Fruit fly (Drosophila melanogaster) whole organism, adult: ENCODE measurements around the gene yata.
A peak's percentile ranks its signal among the peaks of the same experiment; 100 is the strongest.

Experiments used
- CG11617 ChIP-seq: fragments of 200-800 bp; sonication (Bioruptor generic); optimal IDR thresholded peaks from 2 replicates; lab custom pipeline; 2017; ENCODE audit warnings: mild to moderate bottlenecking, missing biosample characterization, missing genetic modification reagents, missing genetic modification characterization
- CG12768 ChIP-seq: fragments of 200-800 bp; sonication (Bioruptor generic); optimal IDR thresholded peaks from 2 replicates; lab custom pipeline; 2017; ENCODE audit warnings: missing biosample characterization, missing genetic modification characterization, mild to moderate bottlenecking, moderate library complexity, missing genetic modification reagents
- CG14711 ChIP-seq: fragments of 200-800 bp; sonication (Bioruptor generic); optimal IDR thresholded peaks from 2 replicates; lab custom pipeline; 2018; ENCODE audit warnings: missing biosample characterization, mild to moderate bottlenecking, missing genetic modification characterization, moderate library complexity
- CG1620 ChIP-seq: fragments of 200-800 bp; sonication (Bioruptor generic); optimal IDR thresholded peaks from 2 replicates; lab custom pipeline; 2016; ENCODE audit warnings: missing biosample characterization, missing genetic modification characterization
- CG33017 ChIP-seq: fragments of 200-800 bp; sonication (Bioruptor generic); optimal IDR thresholded peaks from 2 replicates; lab custom pipeline; 2018; ENCODE audit warnings: missing biosample characterization, mild to moderate bottlenecking, missing genetic modification characterization, moderate library complexity
- CG5204 ChIP-seq: fragments of 200-800 bp; sonication (Bioruptor generic); optimal IDR thresholded peaks from 2 replicates; lab custom pipeline; 2016; ENCODE audit warnings: missing biosample characterization, missing genetic modification characterization
- CG7045 ChIP-seq: fragments of 200-800 bp; sonication (Bioruptor generic); optimal IDR thresholded peaks from 2 replicates; lab custom pipeline; 2017; ENCODE audit warnings: missing biosample characterization, mild to moderate bottlenecking, missing genetic modification characterization
- CG7101 ChIP-seq: fragments of 200-800 bp; sonication (Bioruptor generic); optimal IDR thresholded peaks from 2 replicates; lab custom pipeline; 2018; ENCODE audit warnings: missing biosample characterization, mild to moderate bottlenecking, missing genetic modification characterization, moderate library complexity
- Clk ChIP-seq: fragments of 200-800 bp; sonication (Bioruptor generic); optimal IDR thresholded peaks from 2 replicates; lab custom pipeline; 2017; ENCODE audit warnings: missing biosample characterization, missing genetic modification characterization
- Crg-1 ChIP-seq: fragments of 200-800 bp; sonication (Bioruptor generic); optimal IDR thresholded peaks from 2 replicates; lab custom pipeline; 2016; ENCODE audit warnings: missing biosample characterization, missing genetic modification characterization
- Hr96 ChIP-seq: fragments of 200-800 bp; sonication (Bioruptor generic); optimal IDR thresholded peaks from 2 replicates; lab custom pipeline; 2016; ENCODE audit warnings: missing biosample characterization, missing genetic modification characterization
- Mnt ChIP-seq: fragments of 200-800 bp; sonication (Bioruptor generic); optimal IDR thresholded peaks from 2 replicates; lab custom pipeline; 2016; ENCODE audit warnings: missing biosample characterization, mild to moderate bottlenecking, missing genetic modification characterization
- bab1 ChIP-seq: fragments of 200-800 bp; sonication (Bioruptor generic); optimal IDR thresholded peaks from 3 replicates; lab custom pipeline; 2019; ENCODE audit warnings: missing biosample characterization, mild to moderate bottlenecking, missing genetic modification characterization, moderate library complexity
- cic ChIP-seq: fragments of 200-800 bp; sonication (Bioruptor generic); optimal IDR thresholded peaks from 2 replicates; lab custom pipeline; 2017; ENCODE audit warnings: missing biosample characterization, mild to moderate bottlenecking, missing genetic modification characterization, moderate library complexity
- cnc ChIP-seq, 2 experiments: fragments of >200 bp; optimal IDR thresholded peaks; 2 replicates each; lab custom pipeline; 2017
- kay ChIP-seq: fragments of 200-800 bp; sonication (Bioruptor generic); peaks from one replicate; lab custom pipeline; 2016; ENCODE audit warnings: missing biosample characterization, missing genetic modification characterization, borderline replicate concordance
- ovo ChIP-seq: fragments of 200-800 bp; sonication (Bioruptor generic); optimal IDR thresholded peaks from 2 replicates; lab custom pipeline; 2016; ENCODE audit warnings: missing biosample characterization, missing genetic modification characterization
- pad ChIP-seq: fragments of 200-800 bp; sonication (Bioruptor generic); optimal IDR thresholded peaks from 3 replicates; lab custom pipeline; 2017; ENCODE audit warnings: missing biosample characterization, missing genetic modification characterization, mild to moderate bottlenecking, moderate library complexity, missing genetic modification reagents
- tj ChIP-seq: fragments of 200-800 bp; sonication (Bioruptor generic); optimal IDR thresholded peaks from 3 replicates; lab custom pipeline; 2017; ENCODE audit warnings: missing biosample characterization, mild to moderate bottlenecking, missing genetic modification characterization, moderate library complexity
- toe ChIP-seq: fragments of 200-800 bp; sonication (Bioruptor generic); optimal IDR thresholded peaks from 2 replicates; lab custom pipeline; 2016; ENCODE audit warnings: missing biosample characterization, missing genetic modification characterization

The yata gene

DNA sequence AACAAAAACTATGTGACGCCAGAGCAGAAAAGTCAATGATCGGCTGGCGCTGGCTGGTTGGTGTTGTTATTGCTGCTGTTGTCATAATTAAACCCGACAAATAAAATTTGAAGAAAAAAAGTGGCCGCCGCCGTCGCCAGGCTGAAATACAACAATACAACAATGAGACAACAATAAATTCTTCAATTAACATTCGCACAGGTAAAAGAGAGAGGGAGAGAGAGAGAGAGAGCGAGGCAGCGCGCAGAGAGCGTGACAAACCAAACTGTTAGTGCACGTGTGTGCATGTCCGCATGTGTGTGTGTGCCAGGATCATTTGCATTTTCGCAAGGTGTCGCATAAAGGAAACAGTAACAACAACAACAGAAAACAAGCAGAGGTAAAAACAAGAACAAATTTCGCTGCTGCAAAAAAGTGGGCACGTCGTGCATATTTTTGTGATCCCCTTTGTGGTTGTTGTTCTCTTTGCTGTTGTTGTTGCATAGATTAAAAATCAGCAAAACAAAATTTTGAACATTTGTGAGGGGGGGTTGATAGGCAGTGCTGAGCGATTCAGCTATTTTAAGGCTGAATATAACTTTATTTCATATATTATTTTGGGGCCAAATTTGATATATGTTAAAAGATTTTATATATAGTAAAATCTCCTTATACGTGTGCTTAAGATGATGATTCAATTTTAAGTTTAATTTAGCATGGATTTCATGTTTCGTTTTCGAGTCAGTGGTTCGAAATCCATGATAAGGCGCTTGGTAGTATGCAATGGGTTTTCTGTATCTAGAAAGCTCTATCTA, 15.4 kb downstream of the yata start:
- no peak for TF ChIP-seq Clk (GFP tag; lab: Kevin White, UChicago)
- TF ChIP-seq kay (GFP tag; lab: Kevin White, UChicago) = peak; percentile 59
- peak; percentile 31 for TF ChIP-seq CG12768 (GFP tag; lab: Kevin White, UChicago)
- TF ChIP-seq tj (GFP tag; lab: Kevin White, UChicago) = peak; percentile 76
- TF ChIP-seq pad (GFP tag; lab: Kevin White, UChicago) = no peak
- TF ChIP-seq cnc (optimal IDR thresholded peaks at IDR 0.05; lab: Kevin White, UChicago) = no peak

DNA sequence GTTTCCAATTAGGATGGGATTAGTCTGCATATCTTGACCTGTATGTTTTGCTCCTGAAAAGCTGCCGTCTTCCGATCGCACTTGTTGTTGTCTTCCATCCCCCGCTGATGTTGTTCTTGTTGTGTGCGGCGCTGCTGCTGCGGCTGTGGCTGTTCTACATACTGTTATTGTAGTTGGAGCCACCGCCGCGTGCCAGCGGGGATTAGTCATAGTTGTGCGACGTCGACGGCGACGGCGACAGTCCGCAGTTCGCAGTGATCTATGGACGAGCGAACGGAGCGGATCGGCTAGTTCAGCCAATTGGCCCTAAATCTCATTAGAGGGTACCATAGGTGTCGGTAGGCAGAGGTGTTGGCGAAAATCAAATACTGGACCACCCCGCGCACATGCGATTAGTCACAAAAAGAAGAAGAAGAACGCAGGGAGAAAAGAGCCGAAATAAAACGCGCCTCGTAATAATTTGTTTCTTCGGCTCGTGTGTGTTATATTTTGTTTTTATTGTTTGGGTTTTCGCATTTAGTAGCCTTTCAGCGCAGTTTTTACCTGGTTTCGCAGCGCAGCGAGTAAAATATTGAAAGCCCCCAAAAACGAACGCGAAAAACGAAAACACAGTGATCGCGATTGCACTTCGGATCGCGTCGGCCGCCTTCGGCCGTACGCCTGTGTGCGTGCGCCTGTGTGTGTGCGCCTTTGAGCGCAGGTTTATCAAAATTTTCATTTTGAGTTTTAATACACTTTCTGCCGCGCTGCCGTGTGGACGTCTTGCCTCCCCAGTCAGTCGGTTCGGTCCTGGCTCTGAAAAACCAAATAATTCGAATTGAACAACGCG, 16.5 kb downstream of the yata start, which contains the start of gene kay:
Gene kay (plus strand): TSS at position 729 of the 829 bp plus-strand sequence.
- TF ChIP-seq kay (GFP tag; lab: Kevin White, UChicago) (peak; percentile 53), CG7101 (tag; lab: Kevin White, UChicago) (no peak), Hr96 (GFP tag; lab: Kevin White, UChicago) (peak; percentile 2), CG12768 (GFP tag; lab: Kevin White, UChicago) (peak; percentile 60)

DNA sequence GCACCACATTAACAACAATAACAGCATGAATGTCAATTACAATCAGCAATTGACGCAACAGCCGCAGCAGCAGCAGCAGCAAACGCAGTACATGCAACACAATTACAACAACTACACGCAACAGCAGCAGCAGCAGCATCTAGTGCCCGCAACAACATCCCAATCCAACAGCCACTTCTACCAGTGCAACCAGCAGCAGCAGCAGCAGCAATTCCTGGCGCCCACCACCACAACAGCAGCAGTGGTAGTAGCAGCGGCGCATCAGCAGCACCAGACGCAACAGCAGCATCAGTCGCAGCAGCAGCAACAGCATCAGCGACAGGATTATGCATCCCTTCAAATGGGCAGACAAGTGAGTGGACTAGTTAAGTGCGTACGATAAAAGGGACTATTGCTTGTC, 18.2 kb downstream of the yata start:
- no peak for TF ChIP-seq tj (GFP tag; lab: Kevin White, UChicago)
- no peak for TF ChIP-seq bab1 (GFP tag; lab: Kevin White, UChicago)
- TF ChIP-seq Mnt (GFP tag; lab: Kevin White, UChicago) = no peak
- no peak for TF ChIP-seq CG12768 (GFP tag; lab: Kevin White, UChicago)
- TF ChIP-seq pad (GFP tag; lab: Kevin White, UChicago) = no peak
- no peak for TF ChIP-seq CG7101 (tag; lab: Kevin White, UChicago)
- no peak for TF ChIP-seq Clk (GFP tag; lab: Kevin White, UChicago)

DNA sequence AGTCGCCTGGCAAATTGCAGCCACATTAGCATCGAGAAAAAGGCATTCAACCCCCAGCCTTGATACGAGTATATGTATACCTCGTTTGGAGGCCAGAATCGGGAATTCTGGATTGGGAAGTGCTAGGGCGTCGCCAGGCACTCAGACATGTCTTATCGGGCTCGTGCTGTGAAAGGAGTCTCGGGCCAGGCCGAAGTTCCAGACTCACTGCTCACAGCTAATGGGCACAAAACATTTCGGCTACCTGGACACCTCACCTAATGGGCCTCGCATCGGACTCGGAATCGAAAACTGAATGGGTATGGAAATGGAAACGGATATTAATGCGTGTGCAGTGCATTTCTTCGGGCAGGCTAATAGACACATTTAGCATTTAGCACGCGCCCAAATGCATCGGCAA, 21.9 kb downstream of the yata start:
- TF ChIP-seq CG12768 (GFP tag; lab: Kevin White, UChicago) (no peak), toe (GFP tag; lab: Kevin White, UChicago) (no peak), CG7101 (tag; lab: Kevin White, UChicago) (no peak), kay (GFP tag; lab: Kevin White, UChicago) (no peak), ovo (GFP tag; lab: Kevin White, UChicago) (no peak), cic (GFP tag; lab: Kevin White, UChicago) (no peak), Hr96 (GFP tag; lab: Kevin White, UChicago) (no peak), CG11617 (GFP tag; lab: Kevin White, UChicago) (no peak), Clk (GFP tag; lab: Kevin White, UChicago) (no peak), tj (GFP tag; lab: Kevin White, UChicago) (no peak), bab1 (GFP tag; lab: Kevin White, UChicago) (no peak)

DNA sequence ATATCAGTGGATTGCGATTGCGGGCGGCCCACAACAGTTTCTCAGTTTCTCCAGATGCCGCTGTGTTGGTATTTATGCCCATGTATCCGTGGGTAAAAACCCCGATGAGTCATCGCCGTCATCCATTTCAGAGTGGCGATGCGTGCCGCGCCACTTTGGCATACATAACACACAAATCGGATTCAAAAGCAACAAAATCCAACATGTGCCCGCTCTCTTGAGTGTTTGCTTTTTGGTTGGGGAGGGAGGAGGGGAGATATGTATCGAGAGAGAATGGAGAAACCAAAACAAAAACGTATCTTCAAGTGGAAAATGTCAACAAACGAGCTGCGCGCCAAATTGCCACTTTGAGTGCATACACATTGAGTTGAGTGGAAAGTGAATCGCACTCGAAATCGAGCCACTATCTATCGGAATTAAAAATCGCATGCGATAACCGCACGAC, 22.6 kb downstream of the yata start:
- TF ChIP-seq cic (GFP tag; lab: Kevin White, UChicago) (peak; percentile 86), Mnt (GFP tag; lab: Kevin White, UChicago) (peak; percentile 87), CG33017 (tag; lab: Kevin White, UChicago) (peak; percentile 20), kay (GFP tag; lab: Kevin White, UChicago) (no peak)

DNA sequence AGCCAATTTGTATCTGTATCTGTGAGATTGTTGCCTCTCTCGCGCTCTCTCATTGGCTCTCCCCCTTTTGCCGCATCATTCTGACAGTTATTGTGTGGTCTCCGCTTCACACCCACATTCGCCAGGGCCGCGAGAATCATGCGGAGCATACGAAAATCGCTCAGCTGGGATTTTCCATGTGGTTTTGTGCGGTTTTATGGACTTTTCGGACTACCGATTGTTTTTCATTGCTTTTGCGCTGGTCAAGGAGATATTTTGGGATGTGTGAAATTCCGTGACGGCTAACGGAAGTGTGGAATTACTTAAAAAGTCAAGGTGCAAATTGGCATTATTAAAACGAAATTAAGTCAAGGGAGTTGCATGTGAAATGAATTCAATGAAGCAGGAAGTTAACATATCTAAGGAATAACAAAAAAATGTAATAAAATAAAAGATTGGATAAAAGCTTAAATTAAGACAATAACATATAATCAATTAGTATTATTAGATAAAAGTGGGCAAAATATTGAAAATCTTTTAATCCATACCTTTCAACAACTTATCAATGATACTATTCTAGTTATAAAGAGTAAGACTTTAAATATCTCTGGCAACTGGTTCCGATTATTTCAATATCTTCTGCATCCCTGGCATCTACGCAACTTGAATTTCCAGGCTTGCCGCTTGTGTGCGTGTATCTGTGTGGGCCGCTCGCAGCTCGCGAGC, 23.2 kb downstream of the yata start:
- no peak for TF ChIP-seq cic (GFP tag; lab: Kevin White, UChicago)
- no peak for TF ChIP-seq kay (GFP tag; lab: Kevin White, UChicago)
- TF ChIP-seq Clk (GFP tag; lab: Kevin White, UChicago) = no peak
- TF ChIP-seq toe (GFP tag; lab: Kevin White, UChicago) = peak; percentile 19
- TF ChIP-seq CG7101 (tag; lab: Kevin White, UChicago) = no peak
- no peak for TF ChIP-seq bab1 (GFP tag; lab: Kevin White, UChicago)
- peak; percentile 46 for TF ChIP-seq pad (GFP tag; lab: Kevin White, UChicago)
- TF ChIP-seq cnc (optimal IDR thresholded peaks at IDR 0.05; lab: Kevin White, UChicago) = peak in 1 of 2 experiments; percentile 89
- peak; percentile 5 for TF ChIP-seq ovo (GFP tag; lab: Kevin White, UChicago)
- peak; percentile 36 for TF ChIP-seq CG5204 (GFP tag; lab: Kevin White, UChicago)
- TF ChIP-seq Hr96 (GFP tag; lab: Kevin White, UChicago) = peak; percentile 59
- TF ChIP-seq Mnt (GFP tag; lab: Kevin White, UChicago) = no peak
- peak; percentile 16 for TF ChIP-seq tj (GFP tag; lab: Kevin White, UChicago)
- peak; percentile 50 for TF ChIP-seq CG7045 (GFP tag; lab: Kevin White, UChicago)
- TF ChIP-seq CG12768 (GFP tag; lab: Kevin White, UChicago) = no peak
- TF ChIP-seq CG11617 (GFP tag; lab: Kevin White, UChicago) = peak; percentile 29
- no peak for TF ChIP-seq CG33017 (tag; lab: Kevin White, UChicago)
- TF ChIP-seq CG1620 (GFP tag; lab: Kevin White, UChicago) = no peak
- TF ChIP-seq CG14711 (tag; lab: Kevin White, UChicago) = no peak
- no peak for TF ChIP-seq Crg-1 (GFP tag; lab: Kevin White, UChicago)
